Worm (Caenorhabditis elegans): ENCODE measurements around the gene F49F1.11.

DNA sequence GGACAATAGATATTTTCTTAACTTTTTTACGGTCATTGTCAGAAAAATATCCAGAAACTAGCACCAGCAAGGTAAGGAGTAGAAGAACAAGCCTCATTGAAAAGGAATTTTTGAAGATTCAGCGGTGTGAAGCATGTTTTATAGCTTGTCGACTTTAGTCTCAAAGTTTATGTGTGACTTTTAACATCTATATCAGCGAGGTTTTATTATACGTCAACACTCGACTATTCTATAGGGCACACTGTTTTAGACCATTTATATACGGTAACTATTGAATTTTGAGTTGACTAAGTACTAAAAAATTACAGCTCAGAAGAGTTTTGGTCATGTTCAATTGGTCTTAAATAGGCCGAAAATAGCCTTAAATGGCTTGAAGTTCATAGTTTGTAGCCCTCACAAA, at the start of gene F49F1.11:
- TF ChIP-seq ztf-29 (GFP tag; IDR thresholded peaks at IDR 0.05) (no peak), tab-1 (GFP tag; IDR thresholded peaks at IDR 0.05) (no peak), flt-1 (GFP tag; IDR thresholded peaks at IDR 0.05) (no peak)

All from whole organism, midembryonic.